Fruit fly (Drosophila melanogaster): Measurements from ENCODE around the gene CG12278.

dm6 chr3R:21071312-21071711, 27.4 kb downstream of the CG12278 start:
- TF ChIP-seq gt (GFP tag; IDR thresholded peaks at IDR 0.05) (no peak), sim (GFP tag; IDR thresholded peaks at IDR 0.05) (no peak), CG12659 (GFP tag; optimal IDR thresholded peaks at IDR 0.05) (no peak), jing (GFP tag; optimal IDR thresholded peaks at IDR 0.05) (no peak), CG3995 (GFP tag; optimal IDR thresholded peaks at IDR 0.05) (no peak), her (GFP tag; optimal IDR thresholded peaks at IDR 0.05) (no peak), CG18599 (GFP tag; optimal IDR thresholded peaks at IDR 0.05) (no peak), danr (GFP tag; IDR thresholded peaks at IDR 0.05) (no peak)
